Worm (Caenorhabditis elegans) whole organism, early embryonic: Measurements from ENCODE around the gene T06A10.107.
"Not testable (repeated sequence)": the region's sequence is repeated elsewhere in the genome, so short reads cannot be mapped to it uniquely, and the experiment has no call there.

ENCODE experiments used
- B0310.2 ChIP-seq: sonication (generic microtip); optimal IDR thresholded peaks from 2 replicates; lab custom pipeline; 2016; ENCODE audit warnings: mild to moderate bottlenecking, missing genetic modification characterization, missing compliant biosample characterization
- aly-1 ChIP-seq: sonication (generic microtip); optimal IDR thresholded peaks from 2 replicates; lab custom pipeline; 2016; ENCODE audit warnings: missing genetic modification characterization, missing compliant biosample characterization
- ceh-13 ChIP-seq: fragments of 200-800 bp; sonication (Bioruptor generic); optimal IDR thresholded peaks from 2 replicates; lab custom pipeline; 2018; ENCODE audit warnings: mild to moderate bottlenecking, missing genetic modification characterization, missing compliant biosample characterization
- ets-7 ChIP-seq: sonication (generic microtip); optimal IDR thresholded peaks from 2 replicates; lab custom pipeline; 2016; ENCODE audit warnings: missing genotype, missing genetic modification characterization, missing compliant biosample characterization
- flt-1 ChIP-seq: fragments of 200-800 bp; sonication (Bioruptor generic); IDR thresholded peaks from 2 replicates; pipeline ENCODE4 v1.3.6; 2022; ENCODE audit warnings: missing genetic modification characterization, missing compliant biosample characterization
- hnd-1 ChIP-seq: sonication (generic microtip); optimal IDR thresholded peaks from 2 replicates; lab custom pipeline; 2016; ENCODE audit warnings: missing genetic modification characterization, missing compliant biosample characterization
- scrt-1 ChIP-seq: fragments of 200-800 bp; sonication (Bioruptor generic); IDR thresholded peaks from 2 replicates; pipeline ENCODE4 v1.3.6; 2022; ENCODE audit warnings: missing genetic modification characterization, missing compliant biosample characterization
- sea-1 ChIP-seq: fragments of 200-800 bp; sonication (Bioruptor generic); conservative IDR thresholded peaks from 2 replicates; pipeline ENCODE4 v1.3.6; 2022; ENCODE audit warnings: missing genetic modification characterization, missing compliant biosample characterization
- tbx-11 ChIP-seq: fragments of 200-800 bp; sonication (Bioruptor generic); IDR thresholded peaks from 2 replicates; pipeline ENCODE4 v1.3.6; 2022; ENCODE audit warnings: missing genetic modification characterization, missing compliant biosample characterization
- tbx-37 ChIP-seq: fragments of 200-800 bp; sonication (Bioruptor generic); conservative IDR thresholded peaks from 2 replicates; pipeline ENCODE4 v1.3.6; 2022; ENCODE audit warnings: missing genetic modification reagents, missing genetic modification characterization, missing compliant biosample characterization

T06A10.107 gene

ce11 chrIV:16895288-16895687, 28.0 kb downstream of the T06A10.107 start, which contains the start of gene T06A10.2:
Gene T06A10.2, plus strand, starts transcription at chrIV:16895588.
- TF ChIP-seq flt-1 (GFP tag; lab: Robert Waterston, UW); aly-1 (tag; lab: Kevin White, UChicago); sea-1 (GFP tag; lab: Robert Waterston, UW): not testable (repeated sequence)

ce11 chrIV:16898205-16898604, 30.9 kb downstream of the T06A10.107 start:
- TF ChIP-seq sea-1 (GFP tag; lab: Robert Waterston, UW): no peak
- TF ChIP-seq tbx-37 (GFP tag; lab: Robert Waterston, UW): no peak
- TF ChIP-seq B0310.2 (tag; lab: Kevin White, UChicago): no peak
- TF ChIP-seq ceh-13 (GFP tag; lab: Kevin White, UChicago): no peak
- no peak for TF ChIP-seq scrt-1 (GFP tag; lab: Robert Waterston, UW)
- no peak for TF ChIP-seq hnd-1 (tag; lab: Kevin White, UChicago)
- no peak for TF ChIP-seq ets-7 (tag; lab: Kevin White, UChicago)
- TF ChIP-seq tbx-11 (GFP tag; lab: Robert Waterston, UW): no peak

ce11 chrIV:16915751-16916150, 48.4 kb downstream of the T06A10.107 start, which contains the start of gene Y116A8C.3:
Gene Y116A8C.3, plus strand, starts transcription at chrIV:16916051.
- TF ChIP-seq sea-1 (GFP tag; lab: Robert Waterston, UW): no peak
